Worm (Caenorhabditis elegans): ENCODE measurements around the gene K06H7.2.

Gene K06H7.2

DNA sequence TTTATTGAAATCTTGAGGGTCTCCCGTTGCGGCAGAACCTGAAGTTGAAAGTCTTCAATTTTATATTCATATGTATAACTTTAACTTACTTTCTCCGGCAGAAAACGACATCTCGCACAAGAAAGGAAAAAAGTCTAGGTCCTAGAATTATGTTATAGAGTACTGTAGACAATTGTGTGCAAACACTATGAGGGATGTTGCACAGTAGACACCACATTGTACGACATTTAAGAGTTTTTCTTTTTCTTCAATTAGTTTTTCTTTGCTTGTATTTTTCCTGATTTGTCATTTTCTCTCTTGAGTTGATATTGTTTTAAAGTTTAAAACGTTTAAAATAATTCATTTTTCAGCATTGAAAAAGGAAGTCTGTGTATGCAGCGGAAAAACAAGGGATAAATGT lies 8.0 kb upstream of the K06H7.2 start, which contains the start of the genes K06H7.7 and grp-1 (continued):
- TF ChIP-seq lin-39 (tag; optimal IDR thresholded peaks at IDR 0.05) (no peak), nhr-84 (tag; optimal IDR thresholded peaks at IDR 0.05) (no peak), nhr-90 (tag; optimal IDR thresholded peaks at IDR 0.05; ENCODE audit: poor library complexity) (peak; percentile 42), efl-1 (optimal IDR thresholded peaks at IDR 0.05) (peak; percentile 74 to 79), efl-1 (GFP tag; optimal IDR thresholded peaks at IDR 0.05 in 1 of 2) (peak; percentile 76 to 97), zip-4 (GFP tag; optimal IDR thresholded peaks at IDR 0.05) (peak; percentile 27), swsn-7 (tag; optimal IDR thresholded peaks at IDR 0.05) (peak; percentile 53), ztf-11 (tag; optimal IDR thresholded peaks at IDR 0.05) (no peak), lsy-2 (tag; optimal IDR thresholded peaks at IDR 0.05) (peak; percentile 99), ceh-90 (tag; optimal IDR thresholded peaks at IDR 0.05) (no peak), unc-62 (GFP tag; optimal IDR thresholded peaks at IDR 0.05) (no peak), nhr-76 (tag; optimal IDR thresholded peaks at IDR 0.05) (no peak), ceh-8 (GFP tag; optimal IDR thresholded peaks at IDR 0.05) (no peak), ceh-88 (GFP tag; IDR thresholded peaks at IDR 0.05) (no peak), mep-1 (tag; optimal IDR thresholded peaks at IDR 0.05) (peak; percentile 85), tlp-1 (tag; optimal IDR thresholded peaks at IDR 0.05) (no peak), ceh-82 (tag; optimal IDR thresholded peaks at IDR 0.05) (peak; percentile 37 to 52 (median 40)), unc-130 (tag; optimal IDR thresholded peaks at IDR 0.05) (no peak), skn-1 (tag; optimal IDR thresholded peaks at IDR 0.05) (peak; percentile 64), lin-13 (GFP tag; optimal IDR thresholded peaks at IDR 0.05) (peak; percentile 28), C34B4.2 (tag; optimal IDR thresholded peaks at IDR 0.05) (no peak), nhr-28 (tag; optimal IDR thresholded peaks at IDR 0.05) (no peak), unc-86 (tag; optimal IDR thresholded peaks at IDR 0.05) (peak; percentile 13), lin-15B (tag; optimal IDR thresholded peaks at IDR 0.05) (no peak), tbx-2 (tag; optimal IDR thresholded peaks at IDR 0.05) (peak; percentile 52), nhr-71 (tag; optimal IDR thresholded peaks at IDR 0.05) (peak; percentile 73), fkh-4 (tag; optimal IDR thresholded peaks at IDR 0.05; ENCODE audit: borderline replicate concordance) (no peak), zag-1 (tag; optimal IDR thresholded peaks at IDR 0.05) (no peak), nhr-12 (tag; optimal IDR thresholded peaks at IDR 0.05) (no peak), xbp-1 (tag; optimal IDR thresholded peaks at IDR 0.05) (peak; percentile 56), aly-2 (tag; optimal IDR thresholded peaks at IDR 0.05) (peak; percentile 70), sup-37 (GFP tag; optimal IDR thresholded peaks at IDR 0.05) (no peak)

DNA sequence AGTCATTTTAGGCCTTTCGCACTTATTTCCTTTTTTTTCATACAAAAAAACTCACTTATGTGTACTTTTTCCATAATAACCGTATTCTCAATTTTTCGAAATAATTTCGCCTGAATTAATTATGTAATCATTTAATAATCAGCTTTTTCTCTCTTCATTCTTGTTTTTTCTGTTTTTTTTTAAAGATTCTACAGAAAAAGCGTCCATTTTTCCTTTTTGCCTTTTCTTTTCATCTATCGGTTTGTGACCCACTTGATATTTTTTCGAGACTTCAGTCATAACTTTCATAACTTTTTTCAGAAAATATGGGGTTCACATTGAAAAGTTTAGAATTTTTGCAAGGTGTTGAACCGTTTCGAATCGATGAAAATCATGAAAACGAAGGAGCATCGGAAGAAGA lies 5.1 kb upstream of the K06H7.2 start, which contains the start of gene vms-1:
Gene vms-1 (plus strand): TSS at position 301 of the 400 bp plus-strand sequence.
- TF ChIP-seq nhr-71 (tag; optimal IDR thresholded peaks at IDR 0.05) = no peak
- no peak for TF ChIP-seq unc-130 (tag; optimal IDR thresholded peaks at IDR 0.05)
- TF ChIP-seq mef-2 (tag; optimal IDR thresholded peaks at IDR 0.05) = no peak
- TF ChIP-seq ceh-63 (GFP tag; optimal IDR thresholded peaks at IDR 0.05) = no peak
- no peak for TF ChIP-seq fkh-10 (GFP tag; optimal IDR thresholded peaks at IDR 0.05)
- TF ChIP-seq egl-27 (tag; optimal IDR thresholded peaks at IDR 0.05) = no peak
- no peak for TF ChIP-seq nhr-237 (tag; optimal IDR thresholded peaks at IDR 0.05)
- no peak for TF ChIP-seq fkh-8 (tag; optimal IDR thresholded peaks at IDR 0.05)
- no peak for TF ChIP-seq elt-3 (tag; optimal IDR thresholded peaks at IDR 0.05)
- no peak for TF ChIP-seq lsy-2 (tag; optimal IDR thresholded peaks at IDR 0.05)
- no peak for TF ChIP-seq lin-14 (GFP tag; optimal IDR thresholded peaks at IDR 0.05)
- no peak for TF ChIP-seq C34B4.2 (tag; optimal IDR thresholded peaks at IDR 0.05)
- TF ChIP-seq nhr-19 (GFP tag; conservative IDR thresholded peaks at IDR 0.05) = no peak
- no peak for TF ChIP-seq lir-3 (tag; optimal IDR thresholded peaks at IDR 0.05; ENCODE audit: poor library complexity)
- TF ChIP-seq swsn-7 (tag; optimal IDR thresholded peaks at IDR 0.05) = no peak
- TF ChIP-seq nhr-90 (tag; optimal IDR thresholded peaks at IDR 0.05; ENCODE audit: poor library complexity) = no peak
